Fruit fly (Drosophila melanogaster) S2 (cell line): ENCODE results near the gene CG13998.

Source experiments
- CG8478 ChIP-seq: fragments of >200 bp; optimal IDR thresholded peaks from 2 replicates; lab custom pipeline; 2018
- CTCF ChIP-seq, 2 experiments: fragments of >200 bp; optimal IDR thresholded peaks; 2 replicates each; lab custom pipeline; 2018

DNA sequence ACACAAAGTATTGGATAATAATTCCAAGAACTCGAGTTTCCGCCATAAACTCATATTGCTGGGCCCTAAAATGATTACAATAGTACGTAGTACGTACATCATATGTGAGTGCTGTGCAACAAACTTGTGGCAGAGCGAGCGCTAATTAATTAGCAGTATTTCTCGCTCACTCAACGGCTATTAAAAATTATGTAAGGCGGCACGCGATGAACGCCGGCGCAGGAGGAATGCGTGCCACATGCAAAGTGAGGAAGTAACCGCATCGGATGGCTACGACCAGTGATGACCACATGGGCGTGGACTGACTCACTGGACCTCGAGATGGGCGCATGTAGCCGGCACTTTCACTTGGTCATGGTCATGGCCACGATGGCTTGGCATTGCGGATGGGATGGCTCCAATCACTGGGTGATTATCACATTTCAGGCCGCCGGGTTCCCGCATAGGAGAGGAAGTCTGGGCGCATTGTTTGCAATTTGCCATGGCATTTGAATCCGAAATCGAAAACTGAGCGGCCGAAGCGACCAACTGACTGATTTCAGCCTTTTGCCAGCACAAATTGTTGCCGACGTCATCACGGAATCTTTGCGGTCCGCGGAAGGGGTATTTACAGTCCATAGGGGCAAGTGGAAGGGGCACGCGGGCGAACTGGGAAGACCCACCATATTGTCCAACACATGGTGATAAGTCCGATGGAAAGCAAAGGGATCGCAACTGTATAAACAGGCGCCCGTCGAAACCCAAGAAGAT, 4.7 kb upstream of the CG13998 start:
- no peak for TF ChIP-seq CG8478
- no peak for TF ChIP-seq CTCF (optimal IDR thresholded peaks at IDR 0.05; lab: Kevin White, UChicago)
